Worm (Caenorhabditis elegans) whole organism, L4/young adult: ENCODE data around the gene T10F2.5.

Experiments used
- W03F9.2 ChIP-seq: fragments of 150-350 bp; optimal IDR thresholded peaks from 2 replicates; lab custom pipeline; 2014; ENCODE audit warnings: missing biosample characterization, missing genetic modification characterization
- dao-5 ChIP-seq: sonication (generic microtip); optimal IDR thresholded peaks from 2 replicates; lab custom pipeline; 2016; ENCODE audit warnings: missing genotype, missing genetic modification characterization, moderate library complexity, missing compliant biosample characterization
- him-1 ChIP-seq: sonication (generic microtip); optimal IDR thresholded peaks from 2 replicates; lab custom pipeline; 2016; ENCODE audit warnings: missing genotype, missing genetic modification reagents, missing genetic modification characterization, missing compliant biosample characterization

DNA sequence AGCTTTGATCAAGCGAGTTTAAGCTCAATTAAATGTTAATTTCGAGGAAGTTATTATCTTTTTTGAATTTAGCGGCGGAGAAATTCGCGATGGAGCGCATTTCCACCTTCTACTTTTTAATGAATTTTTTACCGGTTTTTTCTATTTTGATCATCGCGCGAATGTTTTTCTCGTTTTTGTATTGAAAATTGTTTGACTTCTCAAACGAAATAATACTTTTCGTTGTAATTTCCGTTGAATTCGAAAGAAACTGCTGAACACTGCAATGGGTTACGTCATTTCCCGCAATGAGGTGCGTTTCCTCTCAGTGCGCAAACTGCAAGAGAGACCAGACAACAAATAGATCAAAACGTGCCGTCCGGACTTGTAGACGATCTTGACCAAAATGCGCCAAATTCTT is 21.8 kb upstream of the T10F2.5 start:
- no peak for TF ChIP-seq W03F9.2
- no peak for TF ChIP-seq dao-5
- TF ChIP-seq him-1: no peak
